Worm (Caenorhabditis elegans) whole organism, L2 larva: Measurements from ENCODE around the gene str-108.

ENCODE experiments used
- C34F6.9 ChIP-seq: fragments of 150-350 bp; optimal IDR thresholded peaks from 2 replicates; lab custom pipeline; 2014; ENCODE audit warnings: missing biosample characterization, missing genetic modification characterization
- F13H6.1 ChIP-seq: sonication (generic microtip); optimal IDR thresholded peaks from 2 replicates; lab custom pipeline; 2016; ENCODE audit warnings: missing genetic modification characterization, missing compliant biosample characterization
- R02D3.7 ChIP-seq: fragments of 150-350 bp; optimal IDR thresholded peaks from 2 replicates; lab custom pipeline; 2014; ENCODE audit warnings: missing biosample characterization, missing genetic modification characterization
- Y55F3AM.14 ChIP-seq: fragments of 200-800 bp; sonication (Bioruptor generic); optimal IDR thresholded peaks from 2 replicates; lab custom pipeline; 2018; ENCODE audit warnings: mild to moderate bottlenecking, missing genetic modification characterization, missing compliant biosample characterization
- ZK546.5 ChIP-seq: sonication (generic microtip); optimal IDR thresholded peaks from 2 replicates; lab custom pipeline; 2017; ENCODE audit warnings: missing biosample characterization, missing genetic modification characterization
- alr-1 ChIP-seq: fragments of 150-350 bp; optimal IDR thresholded peaks from 2 replicates; lab custom pipeline; 2014; ENCODE audit warnings: missing biosample characterization, missing genetic modification characterization
- ama-1 ChIP-seq: fragments of 150-350 bp; optimal IDR thresholded peaks from 2 replicates; lab custom pipeline; 2018; ENCODE audit warnings: inconsistent platforms
- blmp-1 ChIP-seq: sonication (generic microtip); optimal IDR thresholded peaks from 2 replicates; lab custom pipeline; 2017; ENCODE audit warnings: missing genetic modification characterization, mild to moderate bottlenecking, missing compliant biosample characterization, antibody characterized with exemption, moderate library complexity; ENCODE audit not compliant: insufficient read depth
- ceh-16 ChIP-seq: fragments of 150-350 bp; optimal IDR thresholded peaks from 2 replicates; lab custom pipeline; 2014; ENCODE audit warnings: missing biosample characterization, missing genetic modification characterization
- ceh-82 ChIP-seq: fragments of 150-350 bp; optimal IDR thresholded peaks from 2 replicates; lab custom pipeline; 2014; ENCODE audit warnings: missing biosample characterization, missing genetic modification characterization
- crh-2 ChIP-seq: sonication (generic microtip); optimal IDR thresholded peaks from 2 replicates; lab custom pipeline; 2017; ENCODE audit warnings: missing biosample characterization, missing genetic modification characterization
- egl-27 ChIP-seq: sonication (generic microtip); optimal IDR thresholded peaks from 3 replicates; lab custom pipeline; 2017; ENCODE audit warnings: missing biosample characterization, missing genetic modification reagents, missing genetic modification characterization
- elt-1 ChIP-seq: fragments of 150-350 bp; optimal IDR thresholded peaks from 2 replicates; lab custom pipeline; 2014; ENCODE audit warnings: missing biosample characterization, missing genetic modification characterization
- elt-3 ChIP-seq: sonication (generic microtip); optimal IDR thresholded peaks from 2 replicates; lab custom pipeline; 2017; ENCODE audit warnings: missing biosample characterization, missing genetic modification characterization
- fos-1 ChIP-seq: fragments of 150-350 bp; optimal IDR thresholded peaks from 2 replicates; lab custom pipeline; 2014; ENCODE audit warnings: missing biosample characterization, missing genetic modification characterization
- gmeb-1 ChIP-seq: fragments of 150-350 bp; optimal IDR thresholded peaks from 2 replicates; lab custom pipeline; 2014; ENCODE audit warnings: missing biosample characterization, missing genetic modification characterization
- lin-13 ChIP-seq: fragments of 150-350 bp; optimal IDR thresholded peaks from 2 replicates; lab custom pipeline; 2014; ENCODE audit warnings: missing biosample characterization, missing genetic modification reagents, missing genetic modification characterization
- lin-39 ChIP-seq: fragments of 150-350 bp; optimal IDR thresholded peaks from 2 replicates; lab custom pipeline; 2014; ENCODE audit warnings: missing biosample characterization, missing genetic modification reagents, missing genetic modification characterization
- lsy-2 ChIP-seq, 2 experiments: fragments of 150-350 bp in 1 of 2; sonication (generic microtip) in 1 of 2; optimal IDR thresholded peaks; 2 replicates each; lab custom pipeline; 2014 to 2017; ENCODE audit warnings: missing biosample characterization in 2 of 2, missing genetic modification characterization in 2 of 2
- mab-5 ChIP-seq: fragments of 150-350 bp; optimal IDR thresholded peaks from 2 replicates; lab custom pipeline; 2014; ENCODE audit warnings: missing biosample characterization, missing genetic modification characterization
- mbf-1 ChIP-seq: sonication (generic microtip); optimal IDR thresholded peaks from 2 replicates; lab custom pipeline; 2017; ENCODE audit warnings: missing biosample characterization, missing genetic modification characterization
- mdl-1 ChIP-seq, 2 experiments: fragments of 150-350 bp in 1 of 2; sonication (generic microtip) in 1 of 2; optimal IDR thresholded peaks; 2 replicates each; lab custom pipeline; 2017; ENCODE audit warnings: missing biosample characterization in 2 of 2, missing genetic modification characterization in 2 of 2
- nhr-10 ChIP-seq: sonication (generic microtip); optimal IDR thresholded peaks from 2 replicates; lab custom pipeline; 2017; ENCODE audit warnings: missing biosample characterization, missing genetic modification characterization
- nhr-11 ChIP-seq: fragments of 150-350 bp; optimal IDR thresholded peaks from 2 replicates; lab custom pipeline; 2014; ENCODE audit warnings: missing biosample characterization, missing genetic modification characterization
- nhr-12 ChIP-seq: fragments of 150-350 bp; optimal IDR thresholded peaks from 2 replicates; lab custom pipeline; 2014; ENCODE audit warnings: missing biosample characterization, missing genetic modification characterization
- nhr-129 ChIP-seq: fragments of 150-350 bp; optimal IDR thresholded peaks from 2 replicates; lab custom pipeline; 2014; ENCODE audit warnings: missing biosample characterization, missing genetic modification characterization
- nhr-21 ChIP-seq: fragments of 150-350 bp; optimal IDR thresholded peaks from 2 replicates; lab custom pipeline; 2014; ENCODE audit warnings: missing biosample characterization, missing genetic modification characterization
- nhr-23 ChIP-seq: fragments of 150-350 bp; optimal IDR thresholded peaks from 2 replicates; lab custom pipeline; 2014; ENCODE audit warnings: missing biosample characterization, missing genetic modification reagents, missing genetic modification characterization
- nhr-237 ChIP-seq: fragments of 150-350 bp; optimal IDR thresholded peaks from 2 replicates; lab custom pipeline; 2014; ENCODE audit warnings: missing biosample characterization, missing genetic modification characterization
- nhr-6 ChIP-seq: fragments of 150-350 bp; optimal IDR thresholded peaks from 2 replicates; lab custom pipeline; 2014; ENCODE audit warnings: missing biosample characterization, missing genetic modification characterization
- peb-1 ChIP-seq: fragments of 150-350 bp; optimal IDR thresholded peaks from 2 replicates; lab custom pipeline; 2014; ENCODE audit warnings: missing biosample characterization, missing genetic modification characterization
- sem-4 ChIP-seq: fragments of 150-350 bp; optimal IDR thresholded peaks from 2 replicates; lab custom pipeline; 2014; ENCODE audit warnings: missing biosample characterization, missing genetic modification reagents, missing genetic modification characterization
- skn-1 ChIP-seq: sonication (generic microtip); optimal IDR thresholded peaks from 2 replicates; lab custom pipeline; 2017; ENCODE audit warnings: missing biosample characterization, missing genetic modification characterization
- snpc-4 ChIP-seq: fragments of 150-350 bp; optimal IDR thresholded peaks from 2 replicates; lab custom pipeline; 2014; ENCODE audit warnings: missing biosample characterization, missing genetic modification characterization
- unc-39 ChIP-seq: fragments of 150-350 bp; optimal IDR thresholded peaks from 2 replicates; lab custom pipeline; 2014; ENCODE audit warnings: missing biosample characterization, missing genetic modification characterization
- unc-55 ChIP-seq: fragments of 150-350 bp; sonication (generic microtip); optimal IDR thresholded peaks from 3 replicates; lab custom pipeline; 2014; ENCODE audit warnings: missing biosample characterization, missing genetic modification reagents, missing genetic modification characterization
- unc-62 ChIP-seq: fragments of 150-350 bp; optimal IDR thresholded peaks from 2 replicates; lab custom pipeline; 2014; ENCODE audit warnings: missing biosample characterization, missing genetic modification reagents, missing genetic modification characterization
- zag-1 ChIP-seq: fragments of 150-350 bp; optimal IDR thresholded peaks from 2 replicates; lab custom pipeline; 2014; ENCODE audit warnings: missing biosample characterization, missing genetic modification characterization
- ztf-1 ChIP-seq: fragments of 200-800 bp; sonication (Bioruptor generic); conservative IDR thresholded peaks from 2 replicates; pipeline ENCODE4 v1.3.6; 2022; ENCODE audit warnings: missing genetic modification characterization, missing compliant biosample characterization
- ztf-11 ChIP-seq: sonication (generic microtip); optimal IDR thresholded peaks from 2 replicates; lab custom pipeline; 2017; ENCODE audit warnings: missing biosample characterization, missing genetic modification characterization
- ztf-4 ChIP-seq: fragments of 150-350 bp; optimal IDR thresholded peaks from 2 replicates; lab custom pipeline; 2014; ENCODE audit warnings: missing biosample characterization, missing genetic modification characterization

str-108 gene

ce11 chrV:16183357-16183756 lies 17.3 kb downstream of the str-108 start, which contains the start of gene srz-14:
srz-14 (plus strand) TSS chrV:16183657.
- TF ChIP-seq egl-27 (tag; lab: Kevin White, UChicago), result no peak
- TF ChIP-seq elt-3 (tag; lab: Kevin White, UChicago), result no peak
- no peak for TF ChIP-seq zag-1 (tag; lab: Kevin White, UChicago)
- TF ChIP-seq lsy-2 (tag; optimal IDR thresholded peaks at IDR 0.05; lab: Kevin White, UChicago), result no peak
- no peak for TF ChIP-seq nhr-12 (tag; lab: Kevin White, UChicago)
- no peak for TF ChIP-seq nhr-10 (tag; lab: Kevin White, UChicago)
- no peak for TF ChIP-seq gmeb-1

- TF ChIP-seq mbf-1 (no peak), ceh-16 (no peak), snpc-4 (no peak), ZK546.5 (no peak), sem-4 (tag; lab: Kevin White, UChicago) (no peak), skn-1 (tag; lab: Kevin White, UChicago) (no peak), lin-13 (GFP tag; lab: Kevin White, UChicago) (no peak), nhr-21 (tag; lab: Kevin White, UChicago) (no peak), unc-55 (GFP tag; lab: Kevin White, UChicago) (no peak), nhr-6 (no peak), ama-1 (lab: Kevin White, UChicago) (no peak), lin-39 (tag; lab: Kevin White, UChicago) (no peak), alr-1 (tag; lab: Kevin White, UChicago) (no peak), egl-27 (tag; lab: Kevin White, UChicago) (no peak), blmp-1 (tag; lab: Kevin White, UChicago) (no peak), elt-1 (tag; lab: Kevin White, UChicago) (no peak), unc-39 (no peak), lsy-2 (tag; optimal IDR thresholded peaks at IDR 0.05; lab: Kevin White, UChicago) (no peak), nhr-11 (no peak), fos-1 (tag; lab: Kevin White, UChicago) (no peak)
Measured at ce11 chrV:16190485-16190884, 24.4 kb downstream of the str-108 start, which contains the start of gene srh-281. srh-281 (plus strand) TSS chrV:16190785.

ce11 chrV:16192114-16192513 lies 26.1 kb downstream of the str-108 start, which contains the start of gene srh-279:
srh-279 (plus strand) TSS chrV:16192414.
- TF ChIP-seq snpc-4 (no peak), nhr-12 (tag; lab: Kevin White, UChicago) (no peak), alr-1 (tag; lab: Kevin White, UChicago) (no peak), crh-2 (no peak), ztf-11 (tag; lab: Kevin White, UChicago) (no peak), elt-1 (tag; lab: Kevin White, UChicago) (no peak), Y55F3AM.14 (no peak), nhr-129 (tag; lab: Kevin White, UChicago) (no peak), skn-1 (tag; lab: Kevin White, UChicago) (no peak), ZK546.5 (no peak), C34F6.9 (tag; lab: Kevin White, UChicago) (no peak), nhr-23 (no peak), fos-1 (tag; lab: Kevin White, UChicago) (no peak), mdl-1 (tag; optimal IDR thresholded peaks at IDR 0.05; lab: Kevin White, UChicago) (no peak), R02D3.7 (tag; lab: Kevin White, UChicago) (no peak), unc-62 (GFP tag; lab: Kevin White, UChicago) (no peak), sem-4 (tag; lab: Kevin White, UChicago) (no peak), nhr-21 (tag; lab: Kevin White, UChicago) (no peak), mab-5 (tag; lab: Kevin White, UChicago) (no peak)

- no peak for TF ChIP-seq snpc-4
- TF ChIP-seq ceh-16, result no peak
- TF ChIP-seq ceh-82, result no peak
- TF ChIP-seq ZK546.5, result no peak
- TF ChIP-seq elt-3 (tag; lab: Kevin White, UChicago), result no peak
- TF ChIP-seq sem-4 (tag; lab: Kevin White, UChicago), result no peak
- TF ChIP-seq F13H6.1, result no peak
- TF ChIP-seq ztf-4 (tag; lab: Kevin White, UChicago), result no peak
- TF ChIP-seq unc-39, result no peak
- no peak for TF ChIP-seq ztf-1 (GFP tag; lab: Robert Waterston, UW)
- no peak for TF ChIP-seq gmeb-1
- no peak for TF ChIP-seq fos-1 (tag; lab: Kevin White, UChicago)
- TF ChIP-seq nhr-237 (tag; lab: Kevin White, UChicago), result no peak
- no peak for TF ChIP-seq R02D3.7 (tag; lab: Kevin White, UChicago)
- TF ChIP-seq ztf-11 (tag; lab: Kevin White, UChicago), result no peak
- no peak for TF ChIP-seq peb-1
Measured at ce11 chrV:16194639-16195038, 28.6 kb downstream of the str-108 start, which contains the start of gene rabr-4. rabr-4 (plus strand) TSS chrV:16194939.
